Worm (Caenorhabditis elegans): ENCODE results near the gene F56B3.9.
A peak's percentile ranks its signal among the peaks of the same experiment; 100 is the strongest.

The F56B3.9 gene

DNA sequence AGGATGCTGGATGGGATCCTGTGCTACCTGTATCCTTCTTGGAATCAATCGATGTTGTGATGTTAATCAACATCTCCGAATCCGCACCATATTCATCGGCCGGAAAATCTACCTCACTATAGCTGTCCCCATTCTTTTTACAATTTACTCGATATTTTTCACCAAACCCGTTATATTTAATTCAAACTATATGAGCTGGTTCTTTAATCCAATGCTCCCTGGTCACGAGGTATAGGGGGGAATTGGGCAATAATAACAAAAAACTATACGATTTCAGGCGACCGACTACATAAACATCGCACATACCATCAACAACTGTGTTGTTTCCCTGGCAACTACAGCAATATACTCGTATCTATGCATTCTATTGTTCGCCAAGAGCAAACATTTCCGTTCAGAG, 13.6 kb upstream of the F56B3.9 start:
- no peak for TF ChIP-seq ZK546.5 (tag; optimal IDR thresholded peaks at IDR 0.05)

DNA sequence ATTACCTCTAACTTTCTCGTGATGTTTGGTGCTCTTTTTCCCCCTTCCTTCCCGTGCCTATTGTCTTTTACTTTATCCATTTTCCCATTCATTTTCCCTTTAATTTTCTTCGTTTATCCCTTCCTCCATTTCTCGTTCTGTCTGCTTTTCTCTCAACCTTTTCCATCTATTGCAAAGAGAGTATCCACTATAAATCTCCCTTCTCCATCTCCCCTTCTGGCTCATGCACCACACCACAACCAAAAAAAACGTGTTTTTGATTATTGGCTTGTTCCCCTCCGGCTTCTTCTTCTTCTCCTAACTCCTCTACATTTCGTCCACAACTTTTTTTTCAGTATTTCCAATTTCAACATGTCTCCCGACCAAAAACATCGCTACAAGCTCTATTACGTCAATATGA, 10.9 kb upstream of the F56B3.9 start, which contains the start of gene gst-40:
TSS of gene gst-40 (plus strand) at position 236 of the 400 bp plus-strand sequence.
- TF ChIP-seq nfya-1 (tag; optimal IDR thresholded peaks at IDR 0.05; ENCODE audit: insufficient read depth) (no peak), hmg-11 (tag; optimal IDR thresholded peaks at IDR 0.05) (peak; percentile 1)

DNA sequence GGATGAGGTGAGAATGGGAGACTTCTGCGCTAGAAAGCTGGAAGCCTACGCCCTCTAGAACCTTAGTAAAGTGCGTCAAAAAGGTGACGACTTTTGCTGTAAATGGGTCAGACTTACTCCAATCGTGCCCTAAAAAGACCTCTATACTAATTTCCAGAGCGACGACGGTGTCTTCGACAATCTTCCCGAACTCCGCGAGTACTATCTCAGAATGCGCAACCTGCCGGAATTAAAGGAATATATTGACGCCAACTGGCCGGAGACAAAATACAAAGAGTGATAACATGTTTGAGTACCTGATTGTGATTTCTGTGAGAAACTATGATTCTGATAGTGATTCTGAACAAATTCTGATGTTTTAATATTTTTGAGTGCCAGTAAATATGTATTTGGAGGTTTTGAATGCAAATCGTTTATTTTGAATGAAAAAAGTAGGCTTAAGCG, 9.1 kb upstream of the F56B3.9 start:
- TF ChIP-seq ama-1 (optimal IDR thresholded peaks at IDR 0.05): peak; percentile 82
- TF ChIP-seq skn-1 (tag; optimal IDR thresholded peaks at IDR 0.05): no peak
- no peak for TF ChIP-seq ztf-4 (tag; optimal IDR thresholded peaks at IDR 0.05)
- TF ChIP-seq egl-5 (tag; optimal IDR thresholded peaks at IDR 0.05): no peak
- no peak for TF ChIP-seq eor-1 (tag; optimal IDR thresholded peaks at IDR 0.05)
- peak; percentile 22 for TF ChIP-seq nhr-43 (tag; optimal IDR thresholded peaks at IDR 0.05; ENCODE audit: poor library complexity, severe bottlenecking)
- no peak for TF ChIP-seq ceh-82 (tag; optimal IDR thresholded peaks at IDR 0.05)
- no peak for TF ChIP-seq daf-12 (tag; optimal IDR thresholded peaks at IDR 0.05)
- TF ChIP-seq nhr-237 (tag; optimal IDR thresholded peaks at IDR 0.05): no peak
- peak; percentile 49 for TF ChIP-seq nhr-23 (tag; optimal IDR thresholded peaks at IDR 0.05)
- no peak for TF ChIP-seq egl-27 (tag; optimal IDR thresholded peaks at IDR 0.05)
- TF ChIP-seq elt-3 (tag; optimal IDR thresholded peaks at IDR 0.05): peak in 1 of 3 experiments; percentile 36
- TF ChIP-seq nhr-25 (tag; optimal IDR thresholded peaks at IDR 0.05): peak; percentile 5
- TF ChIP-seq fkh-10 (GFP tag; optimal IDR thresholded peaks at IDR 0.05): no peak
- no peak for TF ChIP-seq fkh-2 (tag; optimal IDR thresholded peaks at IDR 0.05)
- no peak for TF ChIP-seq R02D3.7 (tag; optimal IDR thresholded peaks at IDR 0.05)

DNA sequence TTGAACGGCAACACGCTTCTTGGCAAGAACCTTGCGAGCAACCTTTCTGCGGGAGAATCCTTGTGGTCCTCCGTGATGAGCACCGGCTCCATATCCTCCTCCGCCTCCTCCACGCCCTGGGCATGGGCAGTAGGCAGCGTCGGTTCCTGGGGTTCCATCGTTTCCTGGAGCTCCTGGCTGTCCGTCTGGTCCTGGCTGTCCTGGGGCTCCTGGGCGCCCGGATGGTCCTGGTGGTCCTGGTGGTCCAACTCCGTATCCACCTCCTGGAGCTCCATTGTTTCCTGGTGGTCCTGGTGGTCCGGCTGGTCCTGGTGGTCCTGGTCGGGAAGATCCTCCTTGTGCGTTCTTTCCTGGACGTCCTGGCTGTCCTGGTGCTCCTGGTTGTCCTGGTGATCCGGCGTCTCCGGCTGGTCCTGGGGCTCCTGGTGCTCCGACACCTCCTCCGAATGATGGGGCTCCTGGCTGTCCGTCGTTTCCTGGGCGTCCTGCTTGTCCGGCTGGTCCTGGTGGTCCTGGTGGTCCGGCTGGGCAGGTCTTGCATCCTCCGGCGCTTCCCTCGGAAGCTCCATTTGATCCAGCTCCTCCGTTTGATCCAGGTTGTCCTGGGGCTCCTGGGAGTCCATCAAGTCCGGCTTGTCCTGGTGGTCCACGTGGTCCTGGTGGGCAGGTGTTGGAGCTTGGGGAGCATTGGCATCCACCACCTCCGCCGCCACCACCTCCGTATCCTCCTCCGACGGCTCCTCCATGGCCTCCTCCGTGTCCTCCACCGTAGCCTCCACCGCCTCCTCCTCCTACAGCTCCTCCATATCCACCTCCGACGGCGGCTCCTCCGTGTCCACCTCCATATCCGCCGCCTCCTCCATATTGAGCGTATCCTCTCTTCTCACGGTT, 8.4 kb upstream of the F56B3.9 start:
- TF ChIP-seq nhr-11 (tag; optimal IDR thresholded peaks at IDR 0.05): no peak
- TF ChIP-seq pqm-1 (tag; optimal IDR thresholded peaks at IDR 0.05): no peak
- no peak for TF ChIP-seq sea-2 (GFP tag; optimal IDR thresholded peaks at IDR 0.05)
- no peak for TF ChIP-seq elt-1 (tag; optimal IDR thresholded peaks at IDR 0.05)
- TF ChIP-seq nhr-43 (tag; optimal IDR thresholded peaks at IDR 0.05; ENCODE audit: poor library complexity, severe bottlenecking): no peak
- no peak for TF ChIP-seq daf-12 (tag; optimal IDR thresholded peaks at IDR 0.05)
- TF ChIP-seq elt-3 (tag; optimal IDR thresholded peaks at IDR 0.05): no peak
- TF ChIP-seq fkh-10 (GFP tag; optimal IDR thresholded peaks at IDR 0.05): no peak
- no peak for TF ChIP-seq pha-4 (tag; optimal IDR thresholded peaks at IDR 0.05)

- TF ChIP-seq eor-1 (tag; optimal IDR thresholded peaks at IDR 0.05) (no peak), nfya-1 (tag; optimal IDR thresholded peaks at IDR 0.05; ENCODE audit: insufficient read depth) (no peak), nhr-23 (tag; optimal IDR thresholded peaks at IDR 0.05) (peak; percentile 23), fkh-2 (tag; optimal IDR thresholded peaks at IDR 0.05) (no peak), ama-1 (optimal IDR thresholded peaks at IDR 0.05) (peak; percentile 88), unc-62 (GFP tag; optimal IDR thresholded peaks at IDR 0.05) (peak; percentile 14), ceh-82 (tag; optimal IDR thresholded peaks at IDR 0.05) (no peak)
These were observed 7.6 kb upstream of the F56B3.9 start, which contains the start of gene col-103 for ce11 chrIV:763377-764063. Gene col-103, minus strand, starts transcription at chrIV:763678.

DNA sequence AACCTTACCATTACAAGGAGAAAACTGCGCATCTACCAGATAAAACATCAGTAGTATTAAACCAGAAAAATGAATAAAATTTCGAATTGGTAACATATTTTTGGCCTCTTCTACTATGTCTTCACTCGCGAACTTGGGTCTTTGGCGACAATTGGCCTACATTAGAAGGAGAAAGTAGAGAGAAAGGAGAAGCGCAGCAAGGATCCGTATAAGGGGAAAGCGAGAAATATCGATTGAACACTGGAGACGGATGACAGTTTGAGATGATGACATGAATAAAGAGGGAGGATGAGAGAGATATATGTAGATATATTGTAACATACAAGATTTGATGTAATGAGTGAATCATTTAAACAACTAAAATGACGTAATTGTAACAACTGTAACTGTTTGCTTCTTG, 2.8 kb upstream of the F56B3.9 start, which contains the start of gene F56B3.2:
TSS of gene F56B3.2 (minus strand) at position 273 of the 400 bp plus-strand sequence.
- TF ChIP-seq ceh-28 (tag; optimal IDR thresholded peaks at IDR 0.05) (peak; percentile 43), hmg-11 (tag; optimal IDR thresholded peaks at IDR 0.05) (peak; percentile 12), R02D3.7 (tag; optimal IDR thresholded peaks at IDR 0.05) (no peak), unc-62 (GFP tag; optimal IDR thresholded peaks at IDR 0.05) (no peak), nhr-23 (tag; optimal IDR thresholded peaks at IDR 0.05) (peak; percentile 50)
